Worm (Caenorhabditis elegans): Measurements from ENCODE around the gene col-162.
A peak's percentile ranks its signal among the peaks of the same experiment; 100 is the strongest.
"Not testable (repeated sequence)": the region's sequence is repeated elsewhere in the genome, so short reads cannot be mapped to it uniquely, and the experiment has no call there.

The col-162 gene

DNA sequence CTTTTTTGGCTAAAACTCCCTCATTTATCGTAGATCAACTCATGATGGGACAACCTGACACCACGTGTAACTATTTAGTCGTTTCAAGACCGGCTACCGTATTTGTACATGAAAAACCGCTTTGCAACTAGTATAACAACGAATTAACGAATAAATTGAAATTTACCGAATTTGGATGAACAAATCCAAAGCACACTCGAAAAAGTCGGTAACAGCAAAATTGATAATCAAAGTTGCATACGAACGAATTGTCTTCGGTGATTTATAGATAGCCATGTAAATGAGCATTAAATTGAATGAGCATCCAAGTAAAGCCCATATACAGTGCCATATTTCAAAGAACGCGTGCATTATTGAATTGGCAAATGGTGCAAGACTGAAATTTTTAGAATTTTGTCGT is 9.4 kb upstream of the col-162 start, which contains the start of gene srd-17:
Gene srd-17, minus strand, starts transcription at position 351 of the 400 bp plus-strand sequence.
- TF ChIP-seq lin-39 (tag; optimal IDR thresholded peaks at IDR 0.05) (no peak), ZK546.5 (tag; optimal IDR thresholded peaks at IDR 0.05) (no peak), fos-1 (tag; optimal IDR thresholded peaks at IDR 0.05) (no peak), ceh-82 (tag; optimal IDR thresholded peaks at IDR 0.05) (no peak)

DNA sequence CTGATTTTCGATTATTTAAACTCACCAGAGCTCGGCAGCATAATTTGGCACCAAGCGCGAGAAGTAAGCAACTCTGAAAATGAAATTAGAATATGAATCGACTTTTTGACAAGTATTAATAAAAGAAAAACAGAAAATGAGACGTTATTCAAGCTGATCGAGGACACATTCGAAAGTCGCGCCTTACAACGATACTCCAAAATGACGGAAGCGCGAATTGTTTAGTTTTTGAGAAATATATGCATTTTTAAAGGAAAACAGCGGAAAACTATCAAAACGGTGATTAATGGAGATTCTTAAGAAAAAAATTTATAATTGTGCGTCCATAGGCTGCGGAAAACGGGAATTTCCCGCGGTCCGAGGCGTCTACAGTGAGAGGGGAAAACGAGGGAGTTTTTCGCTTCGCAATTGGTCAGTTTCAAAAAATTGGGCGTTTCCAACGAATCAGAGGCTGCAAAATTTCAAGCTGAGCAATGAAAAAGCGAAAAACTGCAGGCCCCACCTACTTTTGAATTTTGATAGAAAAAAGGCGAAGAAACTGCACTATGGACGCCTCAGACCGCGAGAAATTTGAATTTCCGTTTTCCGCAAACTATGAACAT is 4.2 kb upstream of the col-162 start, which contains the start of gene mes-4:
Gene mes-4, minus strand, starts transcription at position 73 of the 602 bp plus-strand sequence.
- TF ChIP-seq elt-3 (tag; optimal IDR thresholded peaks at IDR 0.05) (no peak), unc-62 (GFP tag; optimal IDR thresholded peaks at IDR 0.05) (no peak), sem-4 (tag; optimal IDR thresholded peaks at IDR 0.05) (no peak), Y55F3AM.14 (GFP tag; optimal IDR thresholded peaks at IDR 0.05) (no peak), nhr-10 (tag; optimal IDR thresholded peaks at IDR 0.05) (no peak), ceh-82 (tag; optimal IDR thresholded peaks at IDR 0.05) (no peak), gmeb-1 (tag; optimal IDR thresholded peaks at IDR 0.05) (peak; percentile 49), nhr-6 (tag; optimal IDR thresholded peaks at IDR 0.05) (no peak)

DNA sequence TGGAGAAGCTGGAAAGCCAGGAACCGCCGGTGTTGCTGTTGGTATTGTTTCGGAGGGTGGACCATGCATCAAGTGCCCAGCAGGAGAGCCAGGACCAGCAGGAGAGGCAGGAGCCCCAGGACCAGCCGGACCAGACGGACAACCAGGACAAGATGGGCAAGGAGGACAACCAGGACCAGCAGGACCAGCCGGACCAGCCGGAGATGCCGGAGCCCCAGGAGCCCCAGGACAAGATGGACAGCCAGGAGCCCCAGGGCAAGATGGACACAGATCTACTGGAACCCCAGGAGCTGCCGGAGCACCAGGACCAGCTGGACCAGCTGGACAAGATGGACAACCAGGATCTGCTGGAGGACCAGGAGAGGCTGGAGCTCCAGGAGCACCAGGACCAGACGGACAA is 1.1 kb downstream of the col-162 start:
- TF ChIP-seq nhr-77 (tag; optimal IDR thresholded peaks at IDR 0.05) (no peak), sma-3 (GFP tag; optimal IDR thresholded peaks at IDR 0.05) (no peak), C34F6.9 (tag; optimal IDR thresholded peaks at IDR 0.05) (no peak)

DNA sequence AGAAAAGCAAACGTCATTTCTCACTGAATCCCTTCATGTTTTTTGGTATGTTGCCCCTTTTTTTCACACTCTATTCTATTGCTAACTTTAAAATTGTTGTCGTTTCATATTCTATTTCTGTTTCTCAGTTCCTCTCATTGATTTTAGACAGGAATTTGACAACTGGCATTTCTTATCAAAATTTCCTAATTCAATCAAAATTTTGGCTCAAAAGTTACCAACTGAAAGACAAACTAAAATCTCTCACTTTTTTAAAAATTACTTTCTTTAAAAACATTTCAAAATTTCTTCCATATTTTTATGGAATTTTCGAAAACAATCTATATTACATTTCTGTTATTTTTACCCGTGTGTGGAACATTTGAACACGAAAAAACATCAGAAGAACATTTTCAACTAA is 1.8 kb downstream of the col-162 start, which contains the start of gene Y2H9A.6:
Gene Y2H9A.6, plus strand, starts transcription at position 301 of the 400 bp plus-strand sequence.
- not testable (repeated sequence) for TF ChIP-seq peb-1, nhr-237, elt-1 (tag; optimal IDR thresholded peaks at IDR 0.05)

DNA sequence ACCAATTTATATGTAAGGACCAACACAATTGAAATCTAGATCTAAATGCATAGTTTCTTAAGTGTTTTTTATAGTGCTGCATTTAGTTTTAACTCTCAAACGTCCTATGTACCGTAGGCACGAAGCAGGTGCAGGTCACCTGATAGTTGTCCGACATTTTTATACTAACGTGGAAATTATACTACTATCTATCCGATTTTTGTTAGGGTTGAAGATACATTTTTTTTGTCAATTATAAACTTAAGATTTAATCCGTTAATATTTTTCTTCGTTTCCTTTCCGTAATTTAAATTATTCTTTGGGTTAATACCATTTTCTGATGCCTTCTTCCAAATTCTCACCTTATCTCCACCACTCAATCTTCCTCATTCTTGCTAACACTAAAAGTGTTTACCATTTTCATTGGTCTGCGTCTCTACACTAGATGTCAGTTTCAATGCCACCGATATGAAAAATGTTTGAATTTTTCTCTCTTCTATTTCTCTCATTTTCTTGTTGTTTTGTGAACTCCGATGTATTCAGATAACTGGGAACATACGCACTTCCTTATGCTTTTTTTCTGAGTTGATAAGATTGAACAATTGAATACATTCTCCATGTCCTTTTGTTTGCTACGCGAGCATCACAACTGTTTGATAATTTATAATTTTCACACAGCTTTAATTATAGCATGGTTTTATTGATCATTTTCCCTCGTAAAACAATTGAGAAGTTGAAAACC is 3.6 kb downstream of the col-162 start, which contains the start of gene Y2H9A.4:
Gene Y2H9A.4, plus strand, starts transcription at position 671 of the 721 bp plus-strand sequence.
- TF ChIP-seq elt-1 (tag; optimal IDR thresholded peaks at IDR 0.05) (no peak), crh-2 (tag; optimal IDR thresholded peaks at IDR 0.05) (peak; percentile 56), fos-1 (tag; optimal IDR thresholded peaks at IDR 0.05) (peak; percentile 53), sma-3 (GFP tag; optimal IDR thresholded peaks at IDR 0.05) (no peak), nhr-10 (tag; optimal IDR thresholded peaks at IDR 0.05) (no peak), mab-5 (tag; optimal IDR thresholded peaks at IDR 0.05) (peak; percentile 28), lsy-2 (tag; optimal IDR thresholded peaks at IDR 0.05) (no peak), ceh-82 (tag; optimal IDR thresholded peaks at IDR 0.05) (no peak), C34F6.9 (tag; optimal IDR thresholded peaks at IDR 0.05) (peak; percentile 23), unc-62 (GFP tag; optimal IDR thresholded peaks at IDR 0.05) (no peak), nhr-25 (tag; optimal IDR thresholded peaks at IDR 0.05) (peak; percentile 31)

DNA sequence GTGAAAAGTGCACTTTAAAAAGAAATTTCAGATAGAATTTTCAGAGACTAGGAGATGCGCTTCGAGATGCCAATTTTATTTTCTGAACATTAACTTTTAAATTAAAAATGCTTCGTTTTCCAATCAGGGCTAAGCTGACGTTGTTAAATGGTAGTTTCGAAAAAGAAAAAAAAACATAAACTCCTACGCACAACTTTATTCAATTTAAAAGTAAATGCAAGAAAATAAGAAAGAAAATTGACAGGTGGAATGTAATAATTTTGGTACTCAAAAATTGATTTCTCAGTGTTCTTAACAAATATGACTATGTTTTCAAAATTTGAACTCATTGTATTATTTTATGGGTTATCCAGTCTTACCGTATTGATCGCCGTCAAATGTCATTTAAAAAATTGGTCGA is 11.6 kb downstream of the col-162 start, which contains the start of gene lurp-2:
Gene lurp-2, plus strand, starts transcription at position 301 of the 400 bp plus-strand sequence.
- TF ChIP-seq lin-11 (tag; optimal IDR thresholded peaks at IDR 0.05) = no peak
- no peak for TF ChIP-seq skn-1 (tag; optimal IDR thresholded peaks at IDR 0.05)
- no peak for TF ChIP-seq peb-1 (tag; optimal IDR thresholded peaks at IDR 0.05)
- TF ChIP-seq alr-1 (tag; optimal IDR thresholded peaks at IDR 0.05) = no peak
- TF ChIP-seq elt-3 (tag; optimal IDR thresholded peaks at IDR 0.05) = no peak
- TF ChIP-seq unc-39 (tag; optimal IDR thresholded peaks at IDR 0.05) = no peak
- TF ChIP-seq ztf-4 (tag; optimal IDR thresholded peaks at IDR 0.05) = no peak
- no peak for TF ChIP-seq elt-1 (tag; optimal IDR thresholded peaks at IDR 0.05)
- no peak for TF ChIP-seq lin-13 (GFP tag; optimal IDR thresholded peaks at IDR 0.05)
- no peak for TF ChIP-seq mdl-1 (tag; optimal IDR thresholded peaks at IDR 0.05)
- no peak for TF ChIP-seq sem-4 (tag; optimal IDR thresholded peaks at IDR 0.05)
- no peak for TF ChIP-seq sma-9 (GFP tag; optimal IDR thresholded peaks at IDR 0.05)
- no peak for TF ChIP-seq sma-9 (tag; optimal IDR thresholded peaks at IDR 0.05)
- TF ChIP-seq ceh-82 (tag; optimal IDR thresholded peaks at IDR 0.05) = no peak

Measured in whole organism, L2 larva.